Fruit fly (Drosophila melanogaster): ENCODE results near the gene Cpr62Bb.

DNA sequence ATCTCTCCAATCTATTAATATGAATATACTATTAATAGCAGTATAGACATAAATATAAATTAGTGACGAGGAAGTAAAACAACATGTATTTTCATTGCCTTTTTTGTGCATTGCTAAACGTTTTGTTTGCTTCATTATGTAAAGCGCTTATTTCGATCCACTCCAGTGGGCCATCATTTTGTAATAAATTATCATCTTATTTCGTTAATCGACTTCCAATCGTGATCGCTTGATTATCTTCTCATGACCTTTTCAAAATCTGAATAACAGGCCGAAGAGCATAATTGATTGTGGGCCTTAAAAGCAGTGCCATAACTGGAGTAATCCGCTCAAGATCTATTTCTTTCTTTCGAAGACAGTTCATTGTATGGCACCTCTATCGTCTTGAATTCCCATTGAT, 17.6 kb downstream of the Cpr62Bb start:
- TF ChIP-seq ac (GFP tag; optimal IDR thresholded peaks at IDR 0.05) (no peak), HLH4C (GFP tag; IDR thresholded peaks at IDR 0.05; ENCODE audit: partially characterized antibody) (no peak), CG11456 (GFP tag; IDR thresholded peaks at IDR 0.05) (no peak), br (optimal IDR thresholded peaks at IDR 0.05) (no peak), Dbx (GFP tag; IDR thresholded peaks at IDR 0.05) (no peak)
